Worm (Caenorhabditis elegans): ENCODE measurements around the gene F58H1.7.
A peak's percentile ranks its signal among the peaks of the same experiment; 100 is the strongest.

F58H1.7 gene

DNA sequence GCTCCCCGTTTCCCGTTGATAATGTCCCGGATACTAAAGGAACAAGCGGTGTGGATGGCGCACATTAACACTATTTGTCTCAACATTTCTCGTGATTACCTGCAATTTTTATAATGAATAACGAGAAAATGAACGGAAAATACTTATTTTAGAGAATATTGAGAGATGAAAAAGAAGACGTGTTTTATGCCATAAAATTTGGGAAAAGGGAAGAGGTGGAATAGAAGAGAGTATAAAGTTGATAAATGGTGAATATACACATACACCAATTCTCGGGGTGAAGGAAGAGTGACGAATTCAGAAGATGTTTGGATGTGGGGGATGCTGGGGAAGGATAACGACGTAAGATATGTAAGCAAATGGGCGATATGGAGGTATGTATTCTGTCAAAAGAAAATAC lies at the start of gene F58H1.7:
Gene F58H1.7, minus strand, starts transcription at position 101 of the 400 bp plus-strand sequence.
- TF ChIP-seq unc-39 (tag; optimal IDR thresholded peaks at IDR 0.05) (no peak), daf-8 (GFP tag; IDR thresholded peaks at IDR 0.05) (no peak), snpc-4 (tag; optimal IDR thresholded peaks at IDR 0.05) (no peak), nhr-76 (tag; optimal IDR thresholded peaks at IDR 0.05) (no peak), cey-2 (tag; optimal IDR thresholded peaks at IDR 0.05; ENCODE audit: borderline replicate concordance, insufficient read depth) (no peak), Y48G9A.11 (GFP tag; IDR thresholded peaks at IDR 0.05) (no peak), ctbp-1 (GFP tag; IDR thresholded peaks at IDR 0.05) (no peak), spr-3 (GFP tag; optimal IDR thresholded peaks at IDR 0.05) (no peak), madf-5 (GFP tag; IDR thresholded peaks at IDR 0.05) (no peak), saeg-2 (GFP tag; IDR thresholded peaks at IDR 0.05) (no peak), lin-13 (GFP tag; optimal IDR thresholded peaks at IDR 0.05) (no peak), snpc-1.2 (GFP tag; IDR thresholded peaks at IDR 0.05) (no peak), aha-1 (tag) (no peak), daf-12 (tag; optimal IDR thresholded peaks at IDR 0.05) (no peak), duxl-1 (tag; optimal IDR thresholded peaks at IDR 0.05; ENCODE audit: poor library complexity) (no peak)

DNA sequence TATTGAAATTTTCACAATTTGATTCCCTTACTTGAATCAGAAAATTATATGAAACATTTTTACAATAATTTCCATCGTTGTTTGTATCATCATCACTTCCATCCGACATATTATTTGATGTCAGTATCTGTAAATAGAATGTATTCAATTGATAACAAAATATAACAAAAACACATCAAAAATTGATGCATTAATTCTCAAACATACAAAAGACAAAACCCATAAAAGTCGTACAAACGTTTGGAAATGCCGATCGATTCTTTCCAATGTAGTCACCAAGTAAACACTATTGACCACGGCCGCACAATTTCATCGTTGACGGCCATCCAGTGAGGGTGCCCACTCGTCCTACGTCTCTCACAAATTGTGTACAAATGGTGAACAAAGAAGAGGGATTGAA lies 48.7 kb upstream of the F58H1.7 start, which contains the start of gene add-2:
Gene add-2, minus strand, starts transcription at position 109 of the 400 bp plus-strand sequence.
- TF ChIP-seq php-3 (GFP tag; IDR thresholded peaks at IDR 0.05) = peak; percentile 81
- TF ChIP-seq hlh-30 (tag; optimal IDR thresholded peaks at IDR 0.05; ENCODE audit: insufficient read depth) = no peak
- no peak for TF ChIP-seq daf-16 (GFP tag; optimal IDR thresholded peaks at IDR 0.05)
- TF ChIP-seq daf-16 (tag; optimal IDR thresholded peaks at IDR 0.05) = peak; percentile 87
- TF ChIP-seq pqm-1 (tag; optimal IDR thresholded peaks at IDR 0.05) = peak; percentile 14
- TF ChIP-seq unc-62 (GFP tag; optimal IDR thresholded peaks at IDR 0.05 in 1 of 2) = peak in 1 of 2 experiments; percentile 6
- TF ChIP-seq unc-62 (tag; optimal IDR thresholded peaks at IDR 0.05) = no peak
- TF ChIP-seq dve-1 (tag; optimal IDR thresholded peaks at IDR 0.05; ENCODE audit: insufficient read depth) = peak; percentile 43
- TF ChIP-seq zag-1 (tag; optimal IDR thresholded peaks at IDR 0.05) = no peak
- no peak for TF ChIP-seq lin-38 (GFP tag; IDR thresholded peaks at IDR 0.05)
- no peak for TF ChIP-seq spr-3 (GFP tag; optimal IDR thresholded peaks at IDR 0.05)
- TF ChIP-seq hlh-11 (tag; optimal IDR thresholded peaks at IDR 0.05) = peak; percentile 29
- peak; percentile 31 for TF ChIP-seq nhr-77 (tag; optimal IDR thresholded peaks at IDR 0.05)
- peak; percentile 34; the same call in 1 of the 2 replicates for TF ChIP-seq dmd-6 (GFP tag; IDR thresholded peaks at IDR 0.05)
- TF ChIP-seq nhr-10 (tag; optimal IDR thresholded peaks at IDR 0.05) = no peak

DNA sequence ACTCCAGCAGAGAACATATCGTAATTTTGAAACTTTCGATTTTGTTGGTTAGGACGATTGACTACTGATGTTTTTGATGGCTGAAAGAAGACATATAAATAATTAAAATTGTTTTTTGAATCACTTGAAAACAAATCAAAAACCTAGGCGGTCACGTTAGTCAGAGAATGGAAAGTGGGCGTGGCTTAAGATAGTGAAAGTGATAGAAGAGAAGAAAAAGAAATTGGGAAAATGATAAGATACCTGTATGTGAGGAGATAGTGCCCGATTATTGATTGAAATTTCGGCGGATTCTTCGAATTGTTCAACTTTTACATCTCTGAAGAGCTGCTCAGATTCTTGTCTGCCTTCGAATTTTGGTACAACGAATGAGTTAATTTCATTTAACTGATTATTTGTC lies 47.1 kb upstream of the F58H1.7 start:
- TF ChIP-seq nhr-28 (tag; optimal IDR thresholded peaks at IDR 0.05) (peak; percentile 61), pqm-1 (tag; optimal IDR thresholded peaks at IDR 0.05) (no peak), Y48G9A.11 (GFP tag; IDR thresholded peaks at IDR 0.05) (no peak), unc-62 (GFP tag; optimal IDR thresholded peaks at IDR 0.05 in 1 of 2) (peak in 1 of 2 experiments; percentile 76), unc-62 (tag; optimal IDR thresholded peaks at IDR 0.05) (no peak), hlh-30 (tag; optimal IDR thresholded peaks at IDR 0.05; ENCODE audit: insufficient read depth) (peak; percentile 5), aly-2 (tag; optimal IDR thresholded peaks at IDR 0.05) (no peak)

DNA sequence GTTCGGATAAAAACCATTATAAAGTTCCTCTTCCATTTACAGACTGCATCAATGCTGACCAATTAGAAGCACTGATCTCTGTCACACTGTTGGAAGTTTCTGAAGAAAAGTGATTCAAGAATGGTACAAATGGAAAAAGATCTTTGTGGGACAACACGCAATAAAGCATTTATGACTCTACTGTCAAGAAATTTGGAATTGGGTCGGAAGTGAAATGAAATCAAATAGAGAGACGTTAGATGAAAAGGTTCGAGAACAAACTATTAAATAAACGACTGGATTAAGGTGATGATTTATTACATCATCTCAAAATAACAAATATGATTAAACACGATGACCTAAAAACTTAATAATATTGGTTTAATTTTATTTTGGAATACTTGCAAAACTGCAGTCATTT lies 41.9 kb upstream of the F58H1.7 start, which contains the start of gene F57F5.3:
Gene F57F5.3, minus strand, starts transcription at position 101 of the 400 bp plus-strand sequence.
- TF ChIP-seq aly-2 (tag; optimal IDR thresholded peaks at IDR 0.05) = no peak
- no peak for TF ChIP-seq ceh-28 (tag; optimal IDR thresholded peaks at IDR 0.05)
- TF ChIP-seq unc-39 (tag; optimal IDR thresholded peaks at IDR 0.05) = no peak
- no peak for TF ChIP-seq Y48G9A.11 (GFP tag; IDR thresholded peaks at IDR 0.05)
- TF ChIP-seq hlh-30 (tag; optimal IDR thresholded peaks at IDR 0.05; ENCODE audit: insufficient read depth) = no peak
- TF ChIP-seq unc-62 (GFP tag; optimal IDR thresholded peaks at IDR 0.05 in 1 of 2) = no peak
- TF ChIP-seq unc-62 (tag; optimal IDR thresholded peaks at IDR 0.05) = no peak
- TF ChIP-seq mxl-3 (GFP tag; optimal IDR thresholded peaks at IDR 0.05) = no peak
- no peak for TF ChIP-seq F10B5.3 (tag; optimal IDR thresholded peaks at IDR 0.05)
- no peak for TF ChIP-seq F37D6.2 (tag; optimal IDR thresholded peaks at IDR 0.05)
- no peak for TF ChIP-seq mep-1 (tag; optimal IDR thresholded peaks at IDR 0.05)
- TF ChIP-seq egl-43 (GFP tag; IDR thresholded peaks at IDR 0.05) = no peak
- TF ChIP-seq nhr-237 (tag; optimal IDR thresholded peaks at IDR 0.05) = no peak
- TF ChIP-seq Y105C5A.15 (GFP tag; IDR thresholded peaks at IDR 0.05) = no peak
